Worm (Caenorhabditis elegans) whole organism, L2 larva: ENCODE measurements around the gene ced-8.

Experiments used
- F13H6.1 ChIP-seq: sonication (generic microtip); optimal IDR thresholded peaks from 2 replicates; lab custom pipeline; 2016; ENCODE audit warnings: missing genetic modification characterization, missing compliant biosample characterization
- R02D3.7 ChIP-seq: fragments of 150-350 bp; optimal IDR thresholded peaks from 2 replicates; lab custom pipeline; 2014; ENCODE audit warnings: missing biosample characterization, missing genetic modification characterization
- Y55F3AM.14 ChIP-seq: fragments of 200-800 bp; sonication (Bioruptor generic); optimal IDR thresholded peaks from 2 replicates; lab custom pipeline; 2018; ENCODE audit warnings: mild to moderate bottlenecking, missing genetic modification characterization, missing compliant biosample characterization
- ZK546.5 ChIP-seq: sonication (generic microtip); optimal IDR thresholded peaks from 2 replicates; lab custom pipeline; 2017; ENCODE audit warnings: missing biosample characterization, missing genetic modification characterization
- alr-1 ChIP-seq: fragments of 150-350 bp; optimal IDR thresholded peaks from 2 replicates; lab custom pipeline; 2014; ENCODE audit warnings: missing biosample characterization, missing genetic modification characterization
- aly-2 ChIP-seq: fragments of 150-350 bp; optimal IDR thresholded peaks from 2 replicates; lab custom pipeline; 2014; ENCODE audit warnings: missing biosample characterization, missing genetic modification characterization
- ama-1 ChIP-seq: fragments of 150-350 bp; optimal IDR thresholded peaks from 2 replicates; lab custom pipeline; 2018; ENCODE audit warnings: inconsistent platforms
- ceh-82 ChIP-seq: fragments of 150-350 bp; optimal IDR thresholded peaks from 2 replicates; lab custom pipeline; 2014; ENCODE audit warnings: missing biosample characterization, missing genetic modification characterization
- dmd-4 ChIP-seq: sonication (generic microtip); optimal IDR thresholded peaks from 2 replicates; lab custom pipeline; 2017; ENCODE audit warnings: missing biosample characterization, missing genetic modification characterization
- egl-27 ChIP-seq: sonication (generic microtip); optimal IDR thresholded peaks from 3 replicates; lab custom pipeline; 2017; ENCODE audit warnings: missing biosample characterization, missing genetic modification reagents, missing genetic modification characterization
- elt-1 ChIP-seq: fragments of 150-350 bp; optimal IDR thresholded peaks from 2 replicates; lab custom pipeline; 2014; ENCODE audit warnings: missing biosample characterization, missing genetic modification characterization
- elt-3 ChIP-seq: sonication (generic microtip); optimal IDR thresholded peaks from 2 replicates; lab custom pipeline; 2017; ENCODE audit warnings: missing biosample characterization, missing genetic modification characterization
- fos-1 ChIP-seq: fragments of 150-350 bp; optimal IDR thresholded peaks from 2 replicates; lab custom pipeline; 2014; ENCODE audit warnings: missing biosample characterization, missing genetic modification characterization
- gmeb-1 ChIP-seq: fragments of 150-350 bp; optimal IDR thresholded peaks from 2 replicates; lab custom pipeline; 2014; ENCODE audit warnings: missing biosample characterization, missing genetic modification characterization
- lin-11 ChIP-seq: fragments of 150-350 bp; sonication (generic microtip); optimal IDR thresholded peaks from 2 replicates; lab custom pipeline; 2014; ENCODE audit warnings: missing biosample characterization, missing genetic modification characterization, inconsistent platforms, mixed read lengths
- lin-13 ChIP-seq: fragments of 150-350 bp; optimal IDR thresholded peaks from 2 replicates; lab custom pipeline; 2014; ENCODE audit warnings: missing biosample characterization, missing genetic modification reagents, missing genetic modification characterization
- lin-39 ChIP-seq: fragments of 150-350 bp; optimal IDR thresholded peaks from 2 replicates; lab custom pipeline; 2014; ENCODE audit warnings: missing biosample characterization, missing genetic modification reagents, missing genetic modification characterization
- lsy-2 ChIP-seq, 2 experiments: fragments of 150-350 bp in 1 of 2; sonication (generic microtip) in 1 of 2; optimal IDR thresholded peaks; 2 replicates each; lab custom pipeline; 2014 to 2017; ENCODE audit warnings: missing biosample characterization in 2 of 2, missing genetic modification characterization in 2 of 2
- mbf-1 ChIP-seq: sonication (generic microtip); optimal IDR thresholded peaks from 2 replicates; lab custom pipeline; 2017; ENCODE audit warnings: missing biosample characterization, missing genetic modification characterization
- mdl-1 ChIP-seq, 2 experiments: fragments of 150-350 bp in 1 of 2; sonication (generic microtip) in 1 of 2; optimal IDR thresholded peaks; 2 replicates each; lab custom pipeline; 2017; ENCODE audit warnings: missing biosample characterization in 2 of 2, missing genetic modification characterization in 2 of 2
- nhr-10 ChIP-seq: sonication (generic microtip); optimal IDR thresholded peaks from 2 replicates; lab custom pipeline; 2017; ENCODE audit warnings: missing biosample characterization, missing genetic modification characterization
- nhr-11 ChIP-seq: fragments of 150-350 bp; optimal IDR thresholded peaks from 2 replicates; lab custom pipeline; 2014; ENCODE audit warnings: missing biosample characterization, missing genetic modification characterization
- nhr-12 ChIP-seq: fragments of 150-350 bp; optimal IDR thresholded peaks from 2 replicates; lab custom pipeline; 2014; ENCODE audit warnings: missing biosample characterization, missing genetic modification characterization
- nhr-129 ChIP-seq: fragments of 150-350 bp; optimal IDR thresholded peaks from 2 replicates; lab custom pipeline; 2014; ENCODE audit warnings: missing biosample characterization, missing genetic modification characterization
- nhr-23 ChIP-seq: fragments of 150-350 bp; optimal IDR thresholded peaks from 2 replicates; lab custom pipeline; 2014; ENCODE audit warnings: missing biosample characterization, missing genetic modification reagents, missing genetic modification characterization
- nhr-25 ChIP-seq: fragments of 150-350 bp; sonication (generic microtip); optimal IDR thresholded peaks from 3 replicates; lab custom pipeline; 2014; ENCODE audit warnings: missing biosample characterization, missing genetic modification characterization
- nhr-6 ChIP-seq: fragments of 150-350 bp; optimal IDR thresholded peaks from 2 replicates; lab custom pipeline; 2014; ENCODE audit warnings: missing biosample characterization, missing genetic modification characterization
- nhr-77 ChIP-seq: fragments of 150-350 bp; optimal IDR thresholded peaks from 2 replicates; lab custom pipeline; 2014; ENCODE audit warnings: missing biosample characterization, missing genetic modification characterization
- peb-1 ChIP-seq: fragments of 150-350 bp; optimal IDR thresholded peaks from 2 replicates; lab custom pipeline; 2014; ENCODE audit warnings: missing biosample characterization, missing genetic modification characterization
- sma-3 ChIP-seq: sonication (generic microtip); optimal IDR thresholded peaks from 2 replicates; lab custom pipeline; 2016; ENCODE audit warnings: missing genetic modification reagents, missing genetic modification characterization, missing compliant biosample characterization
- sma-9 ChIP-seq, 2 experiments: fragments of 150-350 bp in 1 of 2; sonication (generic microtip) in 1 of 2; optimal IDR thresholded peaks; 2 replicates each; lab custom pipeline; 2014 to 2016; ENCODE audit warnings: missing genetic modification characterization in 2 of 2, mild to moderate bottlenecking in 1 of 2, missing biosample characterization in 1 of 2, missing compliant biosample characterization in 1 of 2, missing genetic modification reagents in 1 of 2, moderate library complexity in 1 of 2
- snpc-4 ChIP-seq: fragments of 150-350 bp; optimal IDR thresholded peaks from 2 replicates; lab custom pipeline; 2014; ENCODE audit warnings: missing biosample characterization, missing genetic modification characterization
- unc-55 ChIP-seq: fragments of 150-350 bp; sonication (generic microtip); optimal IDR thresholded peaks from 3 replicates; lab custom pipeline; 2014; ENCODE audit warnings: missing biosample characterization, missing genetic modification reagents, missing genetic modification characterization
- unc-62 ChIP-seq: fragments of 150-350 bp; optimal IDR thresholded peaks from 2 replicates; lab custom pipeline; 2014; ENCODE audit warnings: missing biosample characterization, missing genetic modification reagents, missing genetic modification characterization
- zag-1 ChIP-seq: fragments of 150-350 bp; optimal IDR thresholded peaks from 2 replicates; lab custom pipeline; 2014; ENCODE audit warnings: missing biosample characterization, missing genetic modification characterization
- ztf-1 ChIP-seq: fragments of 200-800 bp; sonication (Bioruptor generic); conservative IDR thresholded peaks from 2 replicates; pipeline ENCODE4 v1.3.6; 2022; ENCODE audit warnings: missing genetic modification characterization, missing compliant biosample characterization
- ztf-11 ChIP-seq: sonication (generic microtip); optimal IDR thresholded peaks from 2 replicates; lab custom pipeline; 2017; ENCODE audit warnings: missing biosample characterization, missing genetic modification characterization
- ztf-4 ChIP-seq: fragments of 150-350 bp; optimal IDR thresholded peaks from 2 replicates; lab custom pipeline; 2014; ENCODE audit warnings: missing biosample characterization, missing genetic modification characterization

The ced-8 gene

DNA sequence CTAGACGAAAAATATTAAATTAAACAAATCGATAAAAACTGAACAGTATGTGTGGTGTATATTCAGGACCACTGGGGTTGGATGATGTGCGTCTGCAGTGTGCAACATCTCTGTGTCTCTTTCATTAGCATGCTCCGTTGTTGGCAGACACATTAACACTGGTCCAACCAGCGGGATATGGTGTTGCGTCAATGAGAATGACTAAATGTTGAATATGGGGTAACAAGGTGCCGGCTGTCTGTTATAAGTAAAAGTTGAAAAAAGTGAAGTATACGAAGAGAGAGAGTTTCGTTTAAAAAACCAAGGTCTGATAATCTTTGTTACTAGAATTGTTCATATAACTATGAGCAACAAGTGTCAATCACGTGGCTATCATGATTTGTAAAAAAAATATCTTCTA is at the start of gene ced-8:
TSS of gene ced-8 (minus strand) at position 101 of the 400 bp plus-strand sequence.
- no peak for TF ChIP-seq ztf-4 (tag; lab: Kevin White, UChicago)
- no peak for TF ChIP-seq ZK546.5 (tag; lab: Kevin White, UChicago)
- no peak for TF ChIP-seq alr-1 (tag; lab: Kevin White, UChicago)
- TF ChIP-seq F13H6.1 (tag; lab: Kevin White, UChicago): no peak
- no peak for TF ChIP-seq nhr-6 (tag; lab: Kevin White, UChicago)
- TF ChIP-seq mbf-1 (tag; lab: Kevin White, UChicago): no peak
- no peak for TF ChIP-seq lin-11 (tag; lab: Kevin White, UChicago)
- TF ChIP-seq peb-1 (tag; lab: Kevin White, UChicago): no peak
- TF ChIP-seq ztf-1 (GFP tag; lab: Robert Waterston, UW): no peak
- no peak for TF ChIP-seq ceh-82 (tag; lab: Kevin White, UChicago)
- TF ChIP-seq aly-2 (tag; lab: Kevin White, UChicago): no peak
- no peak for TF ChIP-seq Y55F3AM.14 (GFP tag; lab: Kevin White, UChicago)

DNA sequence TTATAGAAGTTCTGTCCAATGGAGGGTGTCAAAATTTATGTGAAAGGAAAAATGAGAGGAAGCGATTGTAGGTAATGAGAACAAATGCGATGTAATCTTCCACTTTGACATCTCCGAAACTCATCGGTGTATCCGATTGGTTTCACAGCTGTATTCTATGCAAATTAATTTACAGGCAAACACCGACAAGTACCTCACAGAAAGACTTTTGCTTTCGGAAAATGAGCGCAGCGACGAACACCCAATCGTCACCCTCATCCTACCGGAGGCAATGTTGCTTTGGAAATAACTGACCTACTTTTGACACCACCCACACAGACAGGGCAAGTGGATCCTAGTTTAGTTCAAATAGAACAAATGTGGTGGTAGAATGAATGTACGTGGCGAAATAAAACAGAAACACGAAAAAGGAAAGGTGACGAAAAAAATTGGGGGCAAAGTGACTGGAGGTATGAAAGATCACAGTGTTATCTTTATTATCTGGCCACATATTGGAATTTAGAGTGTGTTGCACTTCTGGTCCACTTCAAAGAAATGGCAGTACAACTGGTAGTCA is 47.2 kb upstream of the ced-8 start:
- TF ChIP-seq nhr-11 (no peak), unc-55 (GFP tag; lab: Kevin White, UChicago) (no peak), snpc-4 (tag; lab: Kevin White, UChicago) (no peak), ama-1 (lab: Kevin White, UChicago) (no peak), elt-1 (tag; lab: Kevin White, UChicago) (peak; percentile 15)

DNA sequence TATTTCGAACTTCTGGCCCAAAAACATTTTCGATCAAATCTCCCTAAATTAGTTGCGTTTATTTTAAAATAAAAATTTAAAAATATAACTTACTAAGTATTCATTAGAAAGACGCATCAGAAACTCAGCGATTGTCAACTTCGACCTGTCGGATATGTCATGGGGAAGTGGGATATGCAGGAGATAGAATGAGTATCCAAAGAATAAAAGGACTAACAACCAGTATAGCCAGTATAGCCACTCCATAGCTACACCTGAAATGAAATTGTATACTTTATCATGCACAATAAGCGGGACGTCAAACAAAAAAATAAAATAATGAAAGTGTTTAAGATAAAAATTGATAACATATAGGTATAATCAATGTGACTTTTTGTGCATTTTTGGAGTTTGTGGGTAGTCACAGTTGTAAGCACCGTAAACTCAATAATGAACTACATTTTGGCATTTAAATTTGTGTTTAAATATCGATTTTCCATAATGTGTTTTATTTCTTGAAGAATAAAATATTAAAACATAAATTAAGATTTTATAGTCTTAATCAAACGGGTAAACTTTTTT is 46.4 kb upstream of the ced-8 start, which contains the start of gene F16F9.4:
TSS of gene F16F9.4 (minus strand) at position 276 of the 561 bp plus-strand sequence.
- TF ChIP-seq mbf-1 (tag; lab: Kevin White, UChicago) (no peak), fos-1 (tag; lab: Kevin White, UChicago) (peak; percentile 29), peb-1 (tag; lab: Kevin White, UChicago) (no peak)

DNA sequence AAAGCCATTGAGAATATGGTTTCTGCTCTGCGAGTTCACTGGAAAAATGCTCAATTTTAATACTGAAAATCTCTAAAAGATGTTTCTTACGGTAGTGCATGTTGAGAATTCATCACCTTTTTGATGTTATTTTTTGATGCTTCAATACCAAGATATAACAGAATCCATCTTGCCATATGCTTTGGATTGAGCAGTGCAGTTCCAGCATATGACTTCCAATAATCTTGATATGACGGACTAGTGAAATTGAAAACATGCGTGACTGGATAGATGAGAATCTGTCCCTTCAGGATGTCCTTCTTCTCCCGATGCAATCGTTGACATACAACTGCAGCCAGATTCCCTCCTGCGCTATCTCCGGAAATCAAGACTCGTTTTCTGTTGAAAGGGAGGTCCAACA is 44.2 kb upstream of the ced-8 start:
- TF ChIP-seq unc-55 (GFP tag; lab: Kevin White, UChicago): no peak
- no peak for TF ChIP-seq egl-27 (tag; lab: Kevin White, UChicago)
- no peak for TF ChIP-seq lin-39
- no peak for TF ChIP-seq mbf-1 (tag; lab: Kevin White, UChicago)
- TF ChIP-seq R02D3.7 (tag; lab: Kevin White, UChicago): no peak
- TF ChIP-seq nhr-6 (tag; lab: Kevin White, UChicago): no peak
- TF ChIP-seq mdl-1 (tag; optimal IDR thresholded peaks at IDR 0.05; lab: Kevin White, UChicago): no peak
- TF ChIP-seq aly-2 (tag; lab: Kevin White, UChicago): no peak
- TF ChIP-seq fos-1 (tag; lab: Kevin White, UChicago): no peak
- TF ChIP-seq nhr-23 (tag; lab: Kevin White, UChicago): no peak
- no peak for TF ChIP-seq snpc-4 (tag; lab: Kevin White, UChicago)
- no peak for TF ChIP-seq nhr-25 (tag; lab: Kevin White, UChicago)
- no peak for TF ChIP-seq zag-1 (tag; lab: Kevin White, UChicago)
- TF ChIP-seq unc-62 (GFP tag; lab: Kevin White, UChicago): no peak
- TF ChIP-seq nhr-12 (tag; lab: Kevin White, UChicago): no peak
- TF ChIP-seq lin-13: no peak
- no peak for TF ChIP-seq sma-9 (GFP tag; optimal IDR thresholded peaks at IDR 0.05; lab: Kevin White, UChicago)
- TF ChIP-seq sma-9 (tag; optimal IDR thresholded peaks at IDR 0.05; lab: Kevin White, UChicago): no peak
- no peak for TF ChIP-seq nhr-10 (tag; lab: Kevin White, UChicago)
- no peak for TF ChIP-seq nhr-11
- no peak for TF ChIP-seq F13H6.1 (tag; lab: Kevin White, UChicago)

DNA sequence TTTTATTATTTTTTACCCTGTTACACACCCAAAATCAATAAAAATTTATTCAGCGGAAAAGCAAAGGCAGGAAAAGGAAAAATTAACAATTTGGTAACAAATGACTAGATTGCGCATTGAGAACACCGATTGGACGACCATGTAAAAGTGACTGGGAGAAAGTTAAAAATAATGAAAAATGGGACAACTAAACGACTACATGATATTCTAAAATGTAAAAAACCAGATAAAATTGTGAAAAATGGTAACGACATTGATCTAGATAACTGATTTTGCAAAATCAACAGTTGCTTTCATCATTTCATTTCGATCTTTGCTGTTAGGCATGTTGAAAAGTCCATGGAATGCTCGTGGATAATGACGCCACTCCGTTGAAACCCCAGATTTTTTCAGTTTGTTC is 43.1 kb upstream of the ced-8 start:
- TF ChIP-seq gmeb-1 (tag; lab: Kevin White, UChicago): no peak
- no peak for TF ChIP-seq elt-3 (tag; lab: Kevin White, UChicago)
- TF ChIP-seq nhr-77 (tag; lab: Kevin White, UChicago): no peak
- TF ChIP-seq ztf-11 (tag; lab: Kevin White, UChicago): no peak
- TF ChIP-seq nhr-6 (tag; lab: Kevin White, UChicago): no peak
- no peak for TF ChIP-seq ama-1 (lab: Kevin White, UChicago)
- TF ChIP-seq F13H6.1 (tag; lab: Kevin White, UChicago): no peak
- TF ChIP-seq zag-1 (tag; lab: Kevin White, UChicago): no peak
- no peak for TF ChIP-seq nhr-129 (tag; lab: Kevin White, UChicago)
- no peak for TF ChIP-seq egl-27 (tag; lab: Kevin White, UChicago)
- no peak for TF ChIP-seq ceh-82 (tag; lab: Kevin White, UChicago)
- no peak for TF ChIP-seq mdl-1 (tag; optimal IDR thresholded peaks at IDR 0.05; lab: Kevin White, UChicago)
- no peak for TF ChIP-seq dmd-4 (tag; lab: Kevin White, UChicago)
- TF ChIP-seq sma-3 (GFP tag; lab: Kevin White, UChicago): no peak
- TF ChIP-seq lsy-2 (tag; optimal IDR thresholded peaks at IDR 0.05; lab: Kevin White, UChicago): no peak
- no peak for TF ChIP-seq ztf-1 (GFP tag; lab: Robert Waterston, UW)
- TF ChIP-seq lin-39: no peak
